Worm (Caenorhabditis elegans): ENCODE measurements around the gene EGAP1.1.

Gene EGAP1.1

DNA sequence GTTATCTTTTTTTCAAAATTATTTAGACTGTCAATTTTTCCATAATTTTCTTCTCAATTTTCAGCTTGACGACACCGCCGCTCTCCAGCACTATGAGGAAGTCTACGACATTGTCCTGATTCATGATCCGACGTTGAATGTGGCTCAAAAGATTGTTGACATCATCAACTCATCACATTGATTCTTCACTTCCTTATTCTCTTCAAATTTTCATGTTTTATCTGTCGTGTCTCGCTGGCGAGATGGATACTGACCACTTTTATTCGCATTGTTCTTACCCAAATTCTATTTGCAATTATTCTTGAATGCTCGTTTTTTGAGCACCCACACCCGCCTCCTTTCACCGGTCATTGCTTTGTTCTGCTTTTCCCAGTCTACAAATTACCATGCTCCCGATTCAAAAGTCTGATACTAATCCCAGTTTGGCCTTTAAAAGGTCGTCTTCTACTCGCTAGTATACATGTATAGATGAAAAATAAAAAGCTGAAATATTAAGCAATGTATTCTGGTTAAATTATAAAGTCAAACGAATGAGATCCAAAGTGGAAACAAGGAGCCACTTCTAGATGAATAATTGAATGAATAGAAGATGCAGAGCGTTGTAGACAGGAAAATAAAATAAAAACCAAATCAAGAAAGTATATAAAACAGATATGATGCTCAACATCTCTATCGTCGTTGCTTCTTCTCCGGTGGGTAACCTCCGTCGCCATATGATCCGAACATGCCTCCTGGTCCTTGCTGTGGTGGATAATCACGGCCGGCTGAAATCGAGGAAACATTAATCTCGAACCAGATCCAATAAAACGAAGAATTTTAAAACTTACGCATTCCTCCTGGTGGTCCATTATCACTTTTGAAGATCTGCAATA, 16.3 kb upstream of the EGAP1.1 start (continued):
- TF ChIP-seq bed-1 (GFP tag; IDR thresholded peaks at IDR 0.05) (no peak), ama-1 (optimal IDR thresholded peaks at IDR 0.05) (peak; percentile 2), ama-1 (GFP tag; optimal IDR thresholded peaks at IDR 0.05) (peak in 1 of 2 experiments; percentile 70), rec-8 (tag; optimal IDR thresholded peaks at IDR 0.05) (peak; percentile 7 to 29), ZK185.1 (tag; optimal IDR thresholded peaks at IDR 0.05; ENCODE audit: poor library complexity, severe bottlenecking) (peak; percentile 23), attf-5 (GFP tag; optimal IDR thresholded peaks at IDR 0.05) (no peak), hrde-1 (tag; optimal IDR thresholded peaks at IDR 0.05; ENCODE audit: borderline replicate concordance) (peak; percentile 88), ztf-25 (GFP tag; IDR thresholded peaks at IDR 0.05) (no peak), ceh-100 (GFP tag; IDR thresholded peaks at IDR 0.05) (no peak), pha-4 (tag; optimal IDR thresholded peaks at IDR 0.05) (no peak), cebp-2 (GFP tag; IDR thresholded peaks at IDR 0.05) (no peak), zim-3 (tag; optimal IDR thresholded peaks at IDR 0.05) (no peak), mxl-1 (tag; optimal IDR thresholded peaks at IDR 0.05) (no peak), ceh-40 (GFP tag; IDR thresholded peaks at IDR 0.05) (no peak), xnd-1 (tag; optimal IDR thresholded peaks at IDR 0.05) (no peak), die-1 (tag; optimal IDR thresholded peaks at IDR 0.05) (no peak), ceh-91 (GFP tag; IDR thresholded peaks at IDR 0.05) (no peak), athp-1 (tag; optimal IDR thresholded peaks at IDR 0.05) (peak; percentile 31), ccch-3 (GFP tag; optimal IDR thresholded peaks at IDR 0.05) (no peak), rcor-1 (GFP tag; IDR thresholded peaks at IDR 0.05) (no peak), unc-130 (GFP tag; optimal IDR thresholded peaks at IDR 0.05) (no peak), F39B2.1 (GFP tag; IDR thresholded peaks at IDR 0.05) (no peak), mes-4 (tag; optimal IDR thresholded peaks at IDR 0.05) (no peak), snpc-3.4 (tag; optimal IDR thresholded peaks at IDR 0.05) (no peak), nfya-1 (tag; optimal IDR thresholded peaks at IDR 0.05; ENCODE audit: borderline replicate concordance, insufficient read depth) (no peak), F22D6.2 (tag; optimal IDR thresholded peaks at IDR 0.05) (no peak), lin-26 (GFP tag; IDR thresholded peaks at IDR 0.05) (peak; percentile 38; the same call in 1 of the 2 replicates), unc-62 (GFP tag; optimal IDR thresholded peaks at IDR 0.05) (no peak), F55B11.4 (tag; optimal IDR thresholded peaks at IDR 0.05; ENCODE audit: borderline replicate concordance, insufficient read depth) (no peak), somi-1 (GFP tag; optimal IDR thresholded peaks at IDR 0.05) (peak; percentile 11), bed-2 (GFP tag; IDR thresholded peaks at IDR 0.05) (no peak), lsl-1 (GFP tag; optimal IDR thresholded peaks at IDR 0.05) (no peak), cebp-1 (GFP tag; IDR thresholded peaks at IDR 0.05) (no peak), cebp-1 (tag; optimal IDR thresholded peaks at IDR 0.05) (peak; percentile 35), K11D2.4 (GFP tag; IDR thresholded peaks at IDR 0.05) (0 out of 2 replicates have a peak, but pooled peaks have one; percentile 22), mel-28 (tag; optimal IDR thresholded peaks at IDR 0.05; ENCODE audit: borderline replicate concordance) (no peak), rpc-1 (optimal IDR thresholded peaks at IDR 0.05) (no peak), rpc-1 (tag; optimal IDR thresholded peaks at IDR 0.05) (no peak), nhr-90 (tag; optimal IDR thresholded peaks at IDR 0.05) (no peak), nhr-179 (tag; optimal IDR thresholded peaks at IDR 0.05) (no peak), snpc-1.3 (tag; optimal IDR thresholded peaks at IDR 0.05; ENCODE audit: insufficient read depth) (no peak), atf-7 (tag; optimal IDR thresholded peaks at IDR 0.05) (no peak), hlh-26 (GFP tag; conservative IDR thresholded peaks at IDR 0.05) (no peak), nfya-2 (GFP tag; IDR thresholded peaks at IDR 0.05) (0 out of 2 replicates have a peak, but pooled peaks have one; percentile 1), Y53G8AR.9 (GFP tag; conservative IDR thresholded peaks at IDR 0.05) (peak; percentile 63), snpc-4 (GFP tag; optimal IDR thresholded peaks at IDR 0.05) (peak; percentile 36), snpc-4 (tag; optimal IDR thresholded peaks at IDR 0.05) (no peak)
